Worm (Caenorhabditis elegans) whole organism, L4/young adult: ENCODE measurements around the gene ugt-12.

Source experiments
- W03F9.2 ChIP-seq: fragments of 150-350 bp; optimal IDR thresholded peaks from 2 replicates; lab custom pipeline; 2014; ENCODE audit warnings: missing biosample characterization, missing genetic modification characterization
- dao-5 ChIP-seq: sonication (generic microtip); optimal IDR thresholded peaks from 2 replicates; lab custom pipeline; 2016; ENCODE audit warnings: missing genotype, missing genetic modification characterization, moderate library complexity, missing compliant biosample characterization
- him-1 ChIP-seq: sonication (generic microtip); optimal IDR thresholded peaks from 2 replicates; lab custom pipeline; 2016; ENCODE audit warnings: missing genotype, missing genetic modification reagents, missing genetic modification characterization, missing compliant biosample characterization

DNA sequence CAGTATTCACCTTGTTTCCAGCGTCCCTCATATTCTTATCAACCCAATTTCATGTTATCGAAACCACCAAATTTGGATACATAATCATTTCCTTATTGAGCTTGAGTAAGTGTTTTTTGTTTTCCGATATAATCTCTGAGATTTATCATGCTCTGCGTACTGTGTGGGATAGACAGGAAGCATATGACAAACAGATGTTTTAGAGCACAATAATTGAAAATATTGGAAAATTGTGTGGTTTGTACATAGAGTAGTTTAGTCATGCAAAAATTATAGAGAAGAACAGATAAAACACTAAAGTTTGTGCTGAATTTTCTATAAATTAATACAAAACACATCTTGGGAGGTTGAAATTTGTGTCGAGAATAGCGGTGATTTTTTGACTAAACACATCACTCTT, 20.7 kb downstream of the ugt-12 start:
- TF ChIP-seq dao-5 (tag; lab: Kevin White, UChicago) (no peak), him-1 (tag; lab: Kevin White, UChicago) (no peak), W03F9.2 (tag; lab: Kevin White, UChicago) (no peak)
